Worm (Caenorhabditis elegans): ENCODE results near the gene nspg-3.
A peak's percentile ranks its signal among the peaks of the same experiment; 100 is the strongest.

Gene nspg-3

DNA sequence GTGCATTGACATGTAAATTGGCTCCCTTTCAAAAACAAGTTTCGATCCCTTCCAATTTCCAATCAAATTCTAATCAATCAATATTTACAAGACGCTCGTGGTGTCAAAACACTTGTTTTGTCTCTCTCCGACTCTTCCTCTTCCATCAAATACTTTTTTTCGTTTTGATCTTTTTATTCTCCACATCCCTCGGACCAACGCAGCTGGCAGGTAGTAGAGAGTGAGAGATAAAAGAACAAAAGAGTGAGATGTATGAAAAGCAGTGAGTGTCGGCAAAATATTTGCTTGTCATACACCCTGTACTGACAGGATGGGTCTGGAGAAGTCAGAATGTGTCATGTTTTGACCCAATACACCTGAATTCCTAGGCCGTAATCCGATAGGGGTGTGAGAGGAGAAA is 45.1 kb downstream of the nspg-3 start:
- TF ChIP-seq elt-1 (tag; optimal IDR thresholded peaks at IDR 0.05) (no peak), ama-1 (optimal IDR thresholded peaks at IDR 0.05) (no peak), nhr-77 (tag; optimal IDR thresholded peaks at IDR 0.05) (no peak), C34F6.9 (tag; optimal IDR thresholded peaks at IDR 0.05) (peak; percentile 18), nhr-21 (tag; optimal IDR thresholded peaks at IDR 0.05) (no peak), nhr-23 (tag; optimal IDR thresholded peaks at IDR 0.05) (no peak), F13H6.1 (tag; optimal IDR thresholded peaks at IDR 0.05) (peak; percentile 13), zag-1 (tag; optimal IDR thresholded peaks at IDR 0.05) (no peak), aly-2 (tag; optimal IDR thresholded peaks at IDR 0.05) (no peak), ztf-1 (GFP tag; conservative IDR thresholded peaks at IDR 0.05) (no peak), crh-2 (tag; optimal IDR thresholded peaks at IDR 0.05) (no peak), nhr-129 (tag; optimal IDR thresholded peaks at IDR 0.05) (peak; percentile 55), nhr-11 (tag; optimal IDR thresholded peaks at IDR 0.05) (no peak), unc-39 (tag; optimal IDR thresholded peaks at IDR 0.05) (no peak), fos-1 (tag; optimal IDR thresholded peaks at IDR 0.05) (no peak)

ce11 chrII:6138138-6138537 is 46.6 kb downstream of the nspg-3 start:
- TF ChIP-seq nhr-23 (tag; optimal IDR thresholded peaks at IDR 0.05) (no peak), nhr-12 (tag; optimal IDR thresholded peaks at IDR 0.05) (no peak), R02D3.7 (tag; optimal IDR thresholded peaks at IDR 0.05) (no peak), ztf-11 (tag; optimal IDR thresholded peaks at IDR 0.05) (no peak), dmd-4 (tag; optimal IDR thresholded peaks at IDR 0.05) (no peak), sma-9 (GFP tag; optimal IDR thresholded peaks at IDR 0.05) (no peak), sma-9 (tag; optimal IDR thresholded peaks at IDR 0.05) (no peak), nhr-25 (tag; optimal IDR thresholded peaks at IDR 0.05) (no peak), skn-1 (tag; optimal IDR thresholded peaks at IDR 0.05) (no peak), peb-1 (tag; optimal IDR thresholded peaks at IDR 0.05) (no peak), crh-2 (tag; optimal IDR thresholded peaks at IDR 0.05) (no peak), unc-39 (tag; optimal IDR thresholded peaks at IDR 0.05) (no peak)

DNA sequence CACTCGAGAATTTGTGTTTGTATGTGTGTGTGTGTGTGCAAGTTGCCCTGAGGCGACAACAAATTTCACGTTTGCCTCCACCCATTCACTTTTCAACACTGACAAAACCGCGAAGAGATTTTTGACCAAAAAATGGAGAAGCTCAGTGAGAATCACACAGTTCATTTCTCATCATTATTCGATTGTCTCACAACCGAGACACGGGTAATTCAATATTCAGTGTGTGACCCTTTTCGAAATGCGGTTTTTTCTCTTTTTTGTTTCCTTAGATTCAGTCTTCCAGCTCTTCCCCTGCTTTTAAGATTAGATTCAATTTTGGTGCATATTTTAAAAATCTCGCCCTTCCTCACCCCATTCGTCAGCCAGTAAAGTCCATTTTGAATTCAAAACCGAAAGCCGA is 47.9 kb downstream of the nspg-3 start:
- TF ChIP-seq ztf-4 (tag; optimal IDR thresholded peaks at IDR 0.05) (no peak), ceh-82 (tag; optimal IDR thresholded peaks at IDR 0.05) (no peak), lsy-2 (tag; optimal IDR thresholded peaks at IDR 0.05) (no peak), nhr-6 (tag; optimal IDR thresholded peaks at IDR 0.05) (no peak), sem-4 (tag; optimal IDR thresholded peaks at IDR 0.05) (no peak), mab-5 (tag; optimal IDR thresholded peaks at IDR 0.05) (no peak), nhr-25 (tag; optimal IDR thresholded peaks at IDR 0.05) (no peak), snpc-4 (tag; optimal IDR thresholded peaks at IDR 0.05) (no peak), egl-27 (tag; optimal IDR thresholded peaks at IDR 0.05) (no peak), blmp-1 (tag; optimal IDR thresholded peaks at IDR 0.05; ENCODE audit: insufficient read depth) (no peak), alr-1 (tag; optimal IDR thresholded peaks at IDR 0.05) (no peak)
